Fruit fly (Drosophila melanogaster): ENCODE measurements around the gene CG43861.

Gene CG43861

DNA sequence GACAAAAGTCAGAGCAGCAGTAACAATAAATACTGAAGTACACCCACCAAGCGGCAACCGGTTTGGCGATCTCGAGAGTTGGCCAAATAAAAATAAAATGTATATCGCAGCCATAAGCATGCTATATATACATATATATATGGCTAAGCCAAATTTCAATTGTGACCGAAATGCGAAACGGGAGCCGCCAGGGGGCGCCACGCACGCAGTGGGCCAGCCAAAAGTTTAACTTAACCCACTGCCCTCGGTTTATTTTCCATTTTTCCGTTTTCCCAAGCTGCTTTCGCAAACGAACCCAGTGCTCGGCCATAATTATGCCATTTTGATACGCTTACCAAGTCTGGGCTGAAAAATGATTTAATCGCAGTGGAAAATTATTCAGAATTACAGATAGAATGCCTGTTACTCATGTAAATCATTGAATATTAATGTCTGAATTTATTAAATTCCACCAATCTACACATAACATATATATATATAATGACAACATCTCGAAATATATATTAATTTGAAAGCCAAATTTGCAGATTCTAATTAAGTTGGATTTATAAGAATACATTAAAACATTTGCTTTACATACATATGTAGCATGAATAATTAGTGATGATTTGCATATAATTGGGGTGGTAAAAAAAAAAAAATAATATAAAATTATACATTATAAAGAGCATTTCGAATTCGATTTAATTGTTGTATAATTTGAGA lies 27.3 kb downstream of the CG43861 start:
- TF ChIP-seq CG17328 (GFP tag; IDR thresholded peaks at IDR 0.05), result no peak
- no peak for TF ChIP-seq CG13624 (GFP tag; optimal IDR thresholded peaks at IDR 0.05)
- peak; percentile 1 for TF ChIP-seq sens (GFP tag)
- 0 out of 3 replicates have a peak, but pooled peaks have one; percentile 26 for TF ChIP-seq CG6791 (GFP tag; IDR thresholded peaks at IDR 0.05; ENCODE audit: partially characterized antibody)
- TF ChIP-seq Lim3 (GFP tag; IDR thresholded peaks at IDR 0.05), result no peak
- no peak for TF ChIP-seq CG2202 (tag; optimal IDR thresholded peaks at IDR 0.05)
- peak; percentile 84 for TF ChIP-seq CTCF (GFP tag; optimal IDR thresholded peaks at IDR 0.05)
- TF ChIP-seq CG2712 (tag; optimal IDR thresholded peaks at IDR 0.05), result no peak
- TF ChIP-seq NfI (GFP tag; optimal IDR thresholded peaks at IDR 0.05), result no peak
- TF ChIP-seq sc (optimal IDR thresholded peaks at IDR 0.05), result no peak
- no peak for TF ChIP-seq sc (GFP tag; optimal IDR thresholded peaks at IDR 0.05)
- peak; percentile 13 for TF ChIP-seq D19A (tag; optimal IDR thresholded peaks at IDR 0.05)
- TF ChIP-seq Dll (GFP tag; IDR thresholded peaks at IDR 0.05; ENCODE audit: partially characterized antibody), result no peak
- TF ChIP-seq HmgD (GFP tag; optimal IDR thresholded peaks at IDR 0.05), result no peak
- TF ChIP-seq CG17802 (tag; optimal IDR thresholded peaks at IDR 0.05), result no peak
- TF ChIP-seq tin (GFP tag; optimal IDR thresholded peaks at IDR 0.05), result no peak
- no peak for TF ChIP-seq mam (GFP tag; optimal IDR thresholded peaks at IDR 0.05)
- TF ChIP-seq fd102C (GFP tag; optimal IDR thresholded peaks at IDR 0.05), result no peak

DNA sequence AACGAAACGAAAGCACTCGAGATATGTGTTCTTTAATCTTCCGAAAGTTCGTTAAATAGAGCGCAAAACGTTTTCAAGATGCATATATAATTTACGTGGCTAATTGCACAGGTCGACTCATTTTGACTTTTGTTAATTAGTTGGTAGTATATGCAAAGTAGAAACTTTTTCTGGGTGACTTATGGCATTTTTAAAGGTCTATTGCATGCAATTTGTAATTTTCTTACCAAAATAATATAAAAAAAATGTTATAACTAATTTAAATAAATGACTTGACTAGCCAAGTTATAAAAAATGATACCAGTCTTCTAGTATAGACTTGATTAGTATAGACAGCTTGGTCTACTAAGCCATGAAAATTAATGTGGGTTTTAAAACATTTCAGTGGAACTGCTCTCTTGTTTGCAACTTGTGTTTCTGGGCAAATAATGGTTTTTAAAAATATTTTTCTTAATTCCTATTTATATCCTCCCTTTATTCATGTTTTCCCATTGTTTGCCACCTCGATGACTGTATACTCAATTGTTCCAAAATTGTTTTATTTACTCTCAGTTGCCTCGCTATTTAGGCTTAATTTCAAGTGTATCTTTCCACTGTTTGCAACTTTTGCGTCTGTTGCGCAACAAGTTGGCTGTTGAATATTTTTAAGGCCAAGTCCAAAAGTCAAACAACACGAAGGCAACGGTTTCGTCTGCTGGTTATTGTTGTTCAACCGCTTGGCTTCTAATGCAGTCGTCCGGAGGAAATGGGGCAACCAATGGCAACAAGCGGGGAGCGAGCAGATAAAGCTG lies 29.0 kb downstream of the CG43861 start:
- TF ChIP-seq CG17385 (GFP tag; optimal IDR thresholded peaks at IDR 0.05) (no peak), Ets65A (GFP tag) (peak; percentile 65), toy (GFP tag; IDR thresholded peaks at IDR 0.05) (no peak), CG12391 (tag; optimal IDR thresholded peaks at IDR 0.05) (no peak), CG11093 (GFP tag; IDR thresholded peaks at IDR 0.05) (no peak), br (optimal IDR thresholded peaks at IDR 0.05) (no peak), ci (GFP tag; IDR thresholded peaks at IDR 0.05) (0 out of 3 replicates have a peak, but pooled peaks have one; percentile 30), grn (GFP tag; optimal IDR thresholded peaks at IDR 0.05) (no peak), Usf (GFP tag; optimal IDR thresholded peaks at IDR 0.05) (no peak), CG8290 (GFP tag; optimal IDR thresholded peaks at IDR 0.05) (no peak), CG8290 (tag; optimal IDR thresholded peaks at IDR 0.05) (no peak), klu (GFP tag; IDR thresholded peaks at IDR 0.05) (no peak), CG4820 (GFP tag; optimal IDR thresholded peaks at IDR 0.05) (no peak), eve (GFP tag; optimal IDR thresholded peaks at IDR 0.05) (no peak), zen2 (GFP tag; IDR thresholded peaks at IDR 0.05; ENCODE audit: partially characterized antibody) (no peak), bbx (GFP tag; IDR thresholded peaks at IDR 0.05; ENCODE audit: partially characterized antibody) (no peak), CG13296 (GFP tag; optimal IDR thresholded peaks at IDR 0.05) (peak; percentile 7), nom (GFP tag; optimal IDR thresholded peaks at IDR 0.05) (no peak), CG3065 (GFP tag; optimal IDR thresholded peaks at IDR 0.05) (no peak), CG8281 (tag; optimal IDR thresholded peaks at IDR 0.05) (no peak), Hmr (GFP tag; optimal IDR thresholded peaks at IDR 0.05) (peak; percentile 17), CG15269 (tag; optimal IDR thresholded peaks at IDR 0.05) (peak; percentile 2), lab (GFP tag; optimal IDR thresholded peaks at IDR 0.05) (peak; percentile 30), Adf1 (GFP tag; IDR thresholded peaks at IDR 0.05) (no peak), CG10209 (GFP tag; optimal IDR thresholded peaks at IDR 0.05) (no peak), sens (GFP tag) (peak; percentile 57), Rx (GFP tag; IDR thresholded peaks at IDR 0.05) (no peak), B-H2 (GFP tag; optimal IDR thresholded peaks at IDR 0.05) (no peak), crol (GFP tag; IDR thresholded peaks at IDR 0.05) (no peak), CG33557 (GFP tag; optimal IDR thresholded peaks at IDR 0.05) (no peak), Pdp1 (GFP tag; optimal IDR thresholded peaks at IDR 0.05) (peak in 1 of 2 experiments; percentile 58), peb (GFP tag; IDR thresholded peaks at IDR 0.05) (no peak), oc (tag; optimal IDR thresholded peaks at IDR 0.05) (no peak)

All from whole organism, embryonic.